Fruit fly (Drosophila melanogaster) Kc167 (cell line): Measurements from ENCODE around the gene CG15528.

Experiments used
- h ChIP-seq: fragments of >200 bp; optimal IDR thresholded peaks from 3 replicates; lab custom pipeline; 2018; ENCODE audit warnings: missing external identifiers
- psq ChIP-seq: fragments of >200 bp; optimal IDR thresholded peaks from 2 replicates; lab custom pipeline; 2017; ENCODE audit warnings: missing external identifiers
- ttk ChIP-seq: sonication (Bioruptor generic); optimal IDR thresholded peaks from 2 replicates; lab custom pipeline; 2017; ENCODE audit warnings: missing external identifiers

DNA sequence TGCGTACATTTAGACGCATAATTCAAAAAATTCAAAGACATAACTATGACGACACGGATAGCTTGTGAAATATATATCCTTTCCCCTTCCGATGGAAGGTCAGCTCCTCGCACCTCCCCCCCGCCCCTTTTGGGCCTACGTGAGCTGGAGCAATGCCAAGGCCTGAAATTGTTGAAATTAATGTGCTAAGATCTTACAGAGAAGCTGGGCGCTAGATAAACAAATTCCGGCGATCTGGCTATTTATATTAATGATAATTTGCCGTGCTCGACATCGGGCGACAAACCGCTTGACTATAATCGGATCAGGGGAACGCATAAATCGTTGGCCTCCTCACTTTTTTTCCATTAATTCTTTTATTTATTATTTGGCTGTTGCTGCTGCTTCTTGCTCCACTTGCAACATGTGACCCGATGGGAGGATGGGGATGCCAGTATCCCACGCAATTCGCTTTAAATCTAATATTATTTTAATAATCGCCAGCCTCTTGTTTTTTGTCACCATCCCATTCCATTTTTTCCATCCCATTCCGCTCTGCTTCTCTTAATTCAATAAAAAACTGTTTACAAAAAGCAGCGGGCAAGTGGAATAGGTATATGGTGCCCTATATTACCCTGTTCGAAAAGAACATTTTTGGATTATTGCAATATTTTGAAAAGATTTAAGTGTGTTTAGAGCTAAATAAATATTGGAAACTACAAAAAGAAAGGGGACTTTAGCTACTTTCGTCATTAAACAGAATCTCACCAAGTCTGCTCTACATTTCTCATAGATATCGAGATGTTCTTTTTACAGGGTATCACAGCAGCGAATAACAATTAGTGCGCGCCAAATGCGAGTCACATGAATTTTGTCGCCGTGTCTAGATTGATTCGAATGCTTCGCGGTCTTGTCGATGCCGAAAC is 40.1 kb upstream of the CG15528 start:
- TF ChIP-seq psq (lab: Kevin White, UChicago) (no peak), ttk (lab: Kevin White, UChicago) (no peak), h (lab: Kevin White, UChicago) (no peak)
